Fruit fly (Drosophila melanogaster): ENCODE data around the gene Cpr62Ba.

Cpr62Ba gene

dm6 chr3L:1856467-1857350 lies 25.1 kb upstream of the Cpr62Ba start, which contains the start of gene CG12024 (continued):
- TF ChIP-seq CG6276 (GFP tag; optimal IDR thresholded peaks at IDR 0.05) (no peak), Blimp-1 (GFP tag; optimal IDR thresholded peaks at IDR 0.05) (no peak), fd59A (GFP tag; optimal IDR thresholded peaks at IDR 0.05) (no peak), Ets96B (tag; optimal IDR thresholded peaks at IDR 0.05) (peak; percentile 22), pdm3 (GFP tag; optimal IDR thresholded peaks at IDR 0.05) (peak; percentile 76), CG3032 (tag; optimal IDR thresholded peaks at IDR 0.05) (peak; percentile 66), spab (GFP tag; optimal IDR thresholded peaks at IDR 0.05) (no peak), acj6 (GFP tag; optimal IDR thresholded peaks at IDR 0.05) (peak; percentile 60), CG4318 (GFP tag; optimal IDR thresholded peaks at IDR 0.05) (peak; percentile 46), dac (GFP tag; optimal IDR thresholded peaks at IDR 0.05) (peak; percentile 39), CG34406 (GFP tag; optimal IDR thresholded peaks at IDR 0.05) (peak; percentile 32), CG32006 (GFP tag; optimal IDR thresholded peaks at IDR 0.05) (peak; percentile 71), CG11762 (GFP tag; optimal IDR thresholded peaks at IDR 0.05; ENCODE audit: insufficient read depth) (peak; percentile 9), CG6854 (GFP tag; optimal IDR thresholded peaks at IDR 0.05) (no peak), CG6792 (GFP tag; optimal IDR thresholded peaks at IDR 0.05) (no peak), Met (GFP tag; optimal IDR thresholded peaks at IDR 0.05) (peak; percentile 69), CG31627 (GFP tag; optimal IDR thresholded peaks at IDR 0.05) (peak; percentile 74), CG8319 (GFP tag; optimal IDR thresholded peaks at IDR 0.05) (peak; percentile 20), Eip75B (GFP tag; optimal IDR thresholded peaks at IDR 0.05) (peak; percentile 70)

dm6 chr3L:1855491-1855890 lies 23.9 kb upstream of the Cpr62Ba start, which contains the start of gene CNMa:
TSS of gene CNMa (minus strand) at chr3L:1855591.
- TF ChIP-seq Gug (GFP tag; IDR thresholded peaks at IDR 0.05) = no peak
- TF ChIP-seq svp (GFP tag) = peak; percentile 36

dm6 chr3L:1853277-1853676 lies 21.7 kb upstream of the Cpr62Ba start:
- TF ChIP-seq svp (GFP tag) (peak; percentile 96), Smox (GFP tag; optimal IDR thresholded peaks at IDR 0.05) (no peak)

dm6 chr3L:1850498-1850897 lies 18.9 kb upstream of the Cpr62Ba start:
- no peak for TF ChIP-seq CG3032 (tag; optimal IDR thresholded peaks at IDR 0.05)
- no peak for TF ChIP-seq CG8319 (GFP tag; optimal IDR thresholded peaks at IDR 0.05)
- no peak for TF ChIP-seq CG9139 (GFP tag; optimal IDR thresholded peaks at IDR 0.05)
- no peak for TF ChIP-seq CG16779 (tag; optimal IDR thresholded peaks at IDR 0.05)
- no peak for TF ChIP-seq ss (GFP tag; optimal IDR thresholded peaks at IDR 0.05)
- TF ChIP-seq Sox102F (GFP tag; optimal IDR thresholded peaks at IDR 0.05) = no peak
- no peak for TF ChIP-seq dac (GFP tag; optimal IDR thresholded peaks at IDR 0.05)
- no peak for TF ChIP-seq fd85E (GFP tag; optimal IDR thresholded peaks at IDR 0.05)
- no peak for TF ChIP-seq lz (GFP tag; optimal IDR thresholded peaks at IDR 0.05)
- TF ChIP-seq CG10669 (GFP tag; optimal IDR thresholded peaks at IDR 0.05) = no peak
- no peak for TF ChIP-seq Hr4 (GFP tag; optimal IDR thresholded peaks at IDR 0.05)
- TF ChIP-seq CG11902 (GFP tag; optimal IDR thresholded peaks at IDR 0.05) = no peak
- TF ChIP-seq CG7368 (GFP tag; optimal IDR thresholded peaks at IDR 0.05) = no peak
- TF ChIP-seq Ets21C (GFP tag; optimal IDR thresholded peaks at IDR 0.05) = no peak
- no peak for TF ChIP-seq fd59A (GFP tag; optimal IDR thresholded peaks at IDR 0.05)
- no peak for TF ChIP-seq CG32006 (GFP tag; optimal IDR thresholded peaks at IDR 0.05)
- no peak for TF ChIP-seq Sox15 (GFP tag; optimal IDR thresholded peaks at IDR 0.05)
- TF ChIP-seq fkh (GFP tag; optimal IDR thresholded peaks at IDR 0.05) = no peak
